Worm (Caenorhabditis elegans) whole organism, young adult: ENCODE measurements around the gene T20D3.6.

ENCODE experiments used
- B0336.3 ChIP-seq: fragments of 200-800 bp; sonication (Bioruptor generic); IDR thresholded peaks from 2 replicates; pipeline ENCODE4 v1.3.6; 2022; ENCODE audit warnings: missing genetic modification characterization, missing compliant biosample characterization
- D2030.7 ChIP-seq: fragments of 200-800 bp; sonication (Bioruptor generic); IDR thresholded peaks from 2 replicates; pipeline ENCODE4 v1.3.6; 2022; ENCODE audit warnings: missing genetic modification reagents, missing genetic modification characterization, missing compliant biosample characterization
- F10E7.11 ChIP-seq: sonication (generic microtip); optimal IDR thresholded peaks from 2 replicates; lab custom pipeline; 2017; ENCODE audit warnings: mild to moderate bottlenecking, missing genetic modification characterization, moderate library complexity, missing compliant biosample characterization
- F37B4.10 ChIP-seq: fragments of 200-800 bp; sonication (Bioruptor generic); IDR thresholded peaks from 2 replicates; pipeline ENCODE4 v1.3.6; 2022; ENCODE audit warnings: missing genetic modification characterization, missing compliant biosample characterization
- F39B2.1 ChIP-seq: fragments of 200-800 bp; sonication (Bioruptor generic); IDR thresholded peaks from 2 replicates; pipeline ENCODE4 v1.3.6; 2022; ENCODE audit warnings: missing genetic modification reagents, missing genetic modification characterization, missing compliant biosample characterization
- K12H6.12 ChIP-seq: fragments of 200-800 bp; sonication (Bioruptor generic); optimal IDR thresholded peaks from 2 replicates; lab custom pipeline; 2018; ENCODE audit warnings: mild to moderate bottlenecking, missing genetic modification characterization, missing compliant biosample characterization
- Y67H2A.10 ChIP-seq: fragments of 200-800 bp; sonication (Bioruptor generic); conservative IDR thresholded peaks from 2 replicates; pipeline ENCODE4 v1.3.6; 2022; ENCODE audit warnings: missing genetic modification reagents, missing genetic modification characterization, missing compliant biosample characterization
- aptf-3 ChIP-seq: fragments of 200-800 bp; sonication (Bioruptor generic); IDR thresholded peaks from 2 replicates; pipeline ENCODE4 v1.3.6; 2022; ENCODE audit warnings: missing genetic modification characterization, missing compliant biosample characterization
- athp-1 ChIP-seq: sonication (generic microtip); optimal IDR thresholded peaks from 2 replicates; lab custom pipeline; 2017; ENCODE audit warnings: mild to moderate bottlenecking, missing genetic modification characterization, missing compliant biosample characterization
- attf-3 ChIP-seq: fragments of 200-800 bp; sonication (Bioruptor generic); conservative IDR thresholded peaks from 2 replicates; pipeline ENCODE4 v1.3.6; 2022; ENCODE audit warnings: missing genetic modification reagents, missing genetic modification characterization, missing compliant biosample characterization
- cebp-1 ChIP-seq, 2 experiments: fragments of 200-800 bp in 1 of 2; sonication (Bioruptor generic) in 1 of 2; sonication (generic microtip) in 1 of 2; IDR thresholded peaks in 1 of 2; optimal IDR thresholded peaks in 1 of 2; 2 replicates each; pipeline versions ENCODE4 v1.3.6 to Lab custom; 2017 to 2022; ENCODE audit warnings: missing compliant biosample characterization in 2 of 2, missing genetic modification characterization in 2 of 2, mild to moderate bottlenecking in 1 of 2, missing genetic modification reagents in 1 of 2, moderate library complexity in 1 of 2
- cebp-2 ChIP-seq: fragments of 200-800 bp; sonication (Bioruptor generic); IDR thresholded peaks from 2 replicates; pipeline ENCODE4 v1.3.6; 2022; ENCODE audit warnings: missing genetic modification characterization, missing compliant biosample characterization
- dox-1 ChIP-seq: fragments of 200-800 bp; sonication (Bioruptor generic); IDR thresholded peaks from 2 replicates; pipeline ENCODE4 v1.3.6; 2022; ENCODE audit warnings: missing genetic modification reagents, missing genetic modification characterization, missing compliant biosample characterization
- ets-4 ChIP-seq: fragments of 200-800 bp; sonication (Bioruptor generic); optimal IDR thresholded peaks from 2 replicates; lab custom pipeline; 2018; ENCODE audit warnings: mild to moderate bottlenecking, missing genetic modification characterization, missing compliant biosample characterization
- hmg-1.2 ChIP-seq: fragments of 200-800 bp; sonication (Bioruptor generic); IDR thresholded peaks from 2 replicates; pipeline ENCODE4 v1.3.6; 2022; ENCODE audit warnings: missing genetic modification reagents, missing genetic modification characterization, missing compliant biosample characterization
- hrde-1 ChIP-seq: sonication (generic microtip); optimal IDR thresholded peaks from 2 replicates; lab custom pipeline; 2016; ENCODE audit warnings: missing genetic modification characterization, mild to moderate bottlenecking, missing compliant biosample characterization, moderate library complexity, missing genotype, missing genetic modification reagents, borderline replicate concordance
- let-526 ChIP-seq: fragments of 200-800 bp; sonication (Bioruptor generic); IDR thresholded peaks from 2 replicates; pipeline ENCODE4 v1.3.6; 2022; ENCODE audit warnings: missing genetic modification reagents, missing genetic modification characterization, missing compliant biosample characterization
- let-607 ChIP-seq, 2 experiments: fragments of 200-800 bp in 1 of 2; sonication (Bioruptor generic) in 1 of 2; sonication (generic microtip) in 1 of 2; optimal IDR thresholded peaks; 2 replicates each; lab custom pipeline; 2016 to 2018; ENCODE audit warnings: mild to moderate bottlenecking in 2 of 2, missing compliant biosample characterization in 2 of 2, missing genetic modification characterization in 2 of 2, moderate library complexity in 2 of 2, missing genotype in 1 of 2
- lin-35 ChIP-seq, 3 experiments: fragments of 150-350 bp in 2 of 3; sonication (generic microtip) in 1 of 3; optimal IDR thresholded peaks; 2 replicates each; lab custom pipeline; 2014 to 2018; ENCODE audit warnings: missing biosample characterization in 3 of 3, missing genetic modification characterization in 3 of 3, missing genetic modification reagents in 3 of 3
- lin-40 ChIP-seq: sonication (generic microtip); optimal IDR thresholded peaks from 2 replicates; lab custom pipeline; 2016; ENCODE audit warnings: missing genetic modification characterization, mild to moderate bottlenecking, missing compliant biosample characterization, missing genotype, missing genetic modification reagents
- lin-54 ChIP-seq: fragments of 200-800 bp; sonication (Bioruptor generic); optimal IDR thresholded peaks from 2 replicates; lab custom pipeline; 2018; ENCODE audit warnings: mild to moderate bottlenecking, missing genetic modification characterization, missing compliant biosample characterization
- madf-6 ChIP-seq: fragments of 200-800 bp; sonication (Bioruptor generic); IDR thresholded peaks from 2 replicates; pipeline ENCODE4 v1.3.6; 2022; ENCODE audit warnings: missing genetic modification reagents, missing genetic modification characterization, missing compliant biosample characterization
- nfyb-1 ChIP-seq: fragments of 200-800 bp; sonication (Bioruptor generic); IDR thresholded peaks from 2 replicates; pipeline ENCODE4 v1.3.6; 2022; ENCODE audit warnings: missing genetic modification reagents, missing genetic modification characterization, missing compliant biosample characterization
- nhr-120 ChIP-seq: fragments of 200-800 bp; sonication (Bioruptor generic); IDR thresholded peaks from 2 replicates; pipeline ENCODE4 v1.3.6; 2022; ENCODE audit warnings: missing genetic modification characterization, missing compliant biosample characterization
- nhr-80 ChIP-seq: sonication (generic microtip); optimal IDR thresholded peaks from 2 replicates; lab custom pipeline; 2016; ENCODE audit warnings: missing genetic modification characterization, missing compliant biosample characterization
- repo-1 ChIP-seq: sonication (generic microtip); optimal IDR thresholded peaks from 2 replicates; lab custom pipeline; 2017; ENCODE audit warnings: mild to moderate bottlenecking, missing genetic modification characterization, missing compliant biosample characterization
- rpc-1 ChIP-seq, 2 experiments: fragments of 150-350 bp in 1 of 2; sonication (generic microtip) in 1 of 2; optimal IDR thresholded peaks; 2 replicates each; lab custom pipeline; 2014 to 2018; ENCODE audit warnings: missing biosample characterization in 1 of 2, missing genetic modification characterization in 1 of 2, missing genetic modification reagents in 1 of 2, missing genotype in 1 of 2
- snpc-3.4 ChIP-seq: sonication (generic microtip); optimal IDR thresholded peaks from 2 replicates; lab custom pipeline; 2017; ENCODE audit warnings: missing genetic modification characterization, mild to moderate bottlenecking, missing compliant biosample characterization, antibody characterized with exemption, moderate library complexity, missing genotype, missing genetic modification reagents
- snpc-4 ChIP-seq, 5 experiments: fragments of 150-350 bp in 1 of 5; sonication (generic microtip) in 4 of 5; optimal IDR thresholded peaks; 2 replicates each; lab custom pipeline; 2014 to 2018; ENCODE audit warnings: missing genetic modification characterization in 5 of 5, missing biosample characterization in 3 of 5, antibody characterized with exemption in 2 of 5, mild to moderate bottlenecking in 2 of 5, missing compliant biosample characterization in 2 of 5, missing genotype in 2 of 5, moderate library complexity in 2 of 5, missing genetic modification reagents in 1 of 5
- tbx-9 ChIP-seq: sonication (generic microtip); optimal IDR thresholded peaks from 2 replicates; lab custom pipeline; 2016; ENCODE audit warnings: borderline replicate concordance, missing genetic modification characterization, inconsistent platforms, missing compliant biosample characterization
- tlf-1 ChIP-seq: fragments of 200-800 bp; sonication (Bioruptor generic); optimal IDR thresholded peaks from 2 replicates; lab custom pipeline; 2018; ENCODE audit warnings: mild to moderate bottlenecking, missing genetic modification characterization, missing compliant biosample characterization
- ztf-22 ChIP-seq: fragments of 200-800 bp; sonication (Bioruptor generic); optimal IDR thresholded peaks from 2 replicates; lab custom pipeline; 2018; ENCODE audit warnings: mild to moderate bottlenecking, missing genetic modification characterization, moderate library complexity, missing compliant biosample characterization
- ztf-25 ChIP-seq: fragments of 200-800 bp; sonication (Bioruptor generic); IDR thresholded peaks from 2 replicates; pipeline ENCODE4 v1.3.6; 2022; ENCODE audit warnings: missing genetic modification reagents, missing genetic modification characterization, missing compliant biosample characterization

T20D3.6 gene

ce11 chrIV:9318147-9318546 lies 21.0 kb downstream of the T20D3.6 start:
- peak; percentile 41 for TF ChIP-seq repo-1 (tag; lab: Kevin White, UChicago)
- no peak for TF ChIP-seq snpc-4 (GFP tag; optimal IDR thresholded peaks at IDR 0.05; lab: Kevin White, UChicago)
- TF ChIP-seq snpc-4 (tag; optimal IDR thresholded peaks at IDR 0.05; lab: Kevin White, UChicago), result peak in 1 of 4 experiments; percentile 10
- TF ChIP-seq aptf-3 (GFP tag; lab: Robert Waterston, UW), result 0 out of 2 replicates have a peak, but pooled peaks have one; percentile 22
- peak; percentile 52 for TF ChIP-seq F10E7.11 (tag; lab: Kevin White, UChicago)
- peak; percentile 25 for TF ChIP-seq athp-1 (tag; lab: Kevin White, UChicago)
- no peak for TF ChIP-seq hrde-1 (tag; lab: Kevin White, UChicago)
- TF ChIP-seq madf-6 (GFP tag; lab: Robert Waterston, UW), result peak; percentile 46; the same call in 1 of the 2 replicates
- TF ChIP-seq B0336.3 (GFP tag; lab: Robert Waterston, UW), result no peak
- TF ChIP-seq snpc-3.4 (tag; lab: Kevin White, UChicago), result peak; percentile 3

ce11 chrIV:9316068-9316681 lies 22.9 kb downstream of the T20D3.6 start, which contains the start of the genes F49C12.9 and rpn-7:
Gene F49C12.9 (minus strand): TSS chrIV:9316215.
Gene rpn-7 (plus strand): TSS chrIV:9316631.
- TF ChIP-seq tbx-9 (tag; lab: Kevin White, UChicago) (no peak), dox-1 (GFP tag; lab: Robert Waterston, UW) (0 out of 2 replicates have a peak, but pooled peaks have one; percentile 30), cebp-2 (no peak), ets-4 (no peak), snpc-4 (GFP tag; optimal IDR thresholded peaks at IDR 0.05; lab: Kevin White, UChicago) (no peak), snpc-4 (tag; optimal IDR thresholded peaks at IDR 0.05; lab: Kevin White, UChicago) (peak in 3 of 4 experiments; percentile 1 to 45 (median 15)), F37B4.10 (no peak), attf-3 (GFP tag; lab: Robert Waterston, UW) (0 out of 2 replicates have a peak, but pooled peaks have one; percentile 9), ztf-22 (no peak), let-607 (tag; optimal IDR thresholded peaks at IDR 0.05; lab: Kevin White, UChicago) (no peak), nhr-80 (tag; lab: Kevin White, UChicago) (peak; percentile 4), Y67H2A.10 (no peak), snpc-3.4 (tag; lab: Kevin White, UChicago) (peak; percentile 10), F39B2.1 (no peak), cebp-1 (GFP tag; IDR thresholded peaks at IDR 0.05; lab: Robert Waterston, UW) (peak; percentile 21; the same call in 1 of the 2 replicates), cebp-1 (tag; optimal IDR thresholded peaks at IDR 0.05; lab: Kevin White, UChicago) (peak; percentile 79), hmg-1.2 (GFP tag; lab: Robert Waterston, UW) (peak; percentile 22; the same call in 1 of the 2 replicates), tlf-1 (GFP tag; lab: Kevin White, UChicago) (no peak), nfyb-1 (GFP tag; lab: Robert Waterston, UW) (no peak), K12H6.12 (tag; lab: Kevin White, UChicago) (no peak), D2030.7 (GFP tag; lab: Robert Waterston, UW) (peak; percentile 29; the same call in 1 of the 2 replicates), lin-40 (no peak), lin-54 (GFP tag; lab: Kevin White, UChicago) (peak; percentile 8), nhr-120 (GFP tag; lab: Robert Waterston, UW) (no peak), ztf-25 (no peak), lin-35 (GFP tag; optimal IDR thresholded peaks at IDR 0.05; lab: Kevin White, UChicago) (peak in 1 of 3 experiments; percentile 29), rpc-1 (optimal IDR thresholded peaks at IDR 0.05; lab: Kevin White, UChicago) (peak; percentile 9), rpc-1 (tag; optimal IDR thresholded peaks at IDR 0.05; lab: Kevin White, UChicago) (no peak), let-526 (GFP tag; lab: Robert Waterston, UW) (no peak)
